Worm (Caenorhabditis elegans) whole organism, L1 larva: Measurements from ENCODE around the gene F26D2.3.

Experiments used
- sup-37 ChIP-seq: fragments of 200-800 bp; sonication (Bioruptor generic); optimal IDR thresholded peaks from 2 replicates; lab custom pipeline; 2018; ENCODE audit warnings: mild to moderate bottlenecking, missing genetic modification characterization, missing compliant biosample characterization
- xbp-1 ChIP-seq: sonication (generic microtip); optimal IDR thresholded peaks from 2 replicates; lab custom pipeline; 2016; ENCODE audit warnings: missing genetic modification characterization, missing compliant biosample characterization
- ztf-11 ChIP-seq, 2 experiments: sonication (generic microtip); optimal IDR thresholded peaks; 2 replicates each; lab custom pipeline; 2016 to 2017; ENCODE audit warnings: missing genetic modification characterization in 2 of 2, missing biosample characterization in 1 of 2, missing compliant biosample characterization in 1 of 2

- TF ChIP-seq sup-37 (GFP tag; lab: Kevin White, UChicago) (no peak), ztf-11 (tag; optimal IDR thresholded peaks at IDR 0.05; lab: Kevin White, UChicago) (no peak), xbp-1 (tag; lab: Kevin White, UChicago) (no peak)
Observed at ce11 chrV:16445676-16446075, 37.9 kb downstream of the F26D2.3 start, which contains the start of gene T08G3.6.
